Fruit fly (Drosophila melanogaster) whole organism, embryonic: ENCODE measurements around the gene NijB.

Source experiments
- Awh ChIP-seq: fragments of 200-800 bp; sonication (Bioruptor generic); IDR thresholded peaks from 2 replicates; pipeline ENCODE4, ENCODE4 v1.3.6; 2022; ENCODE audit warnings: missing biosample characterization, missing genetic modification characterization
- Blimp-1 ChIP-seq: fragments of 200-800 bp; sonication (Bioruptor generic); optimal IDR thresholded peaks from 3 replicates; lab custom pipeline; 2018; ENCODE audit warnings: missing biosample characterization, missing genetic modification characterization, mild to moderate bottlenecking, moderate library complexity, missing genetic modification reagents
- CG10267 ChIP-seq: fragments of 200-800 bp; sonication (Bioruptor generic); optimal IDR thresholded peaks from 2 replicates; lab custom pipeline; 2018; ENCODE audit warnings: missing biosample characterization, mild to moderate bottlenecking, missing genetic modification characterization, moderate library complexity
- CG11504 ChIP-seq: fragments of 200-800 bp; sonication (Bioruptor generic); optimal IDR thresholded peaks from 3 replicates; lab custom pipeline; 2019; ENCODE audit warnings: missing biosample characterization, mild to moderate bottlenecking, missing genetic modification characterization, moderate library complexity
- CG11696 ChIP-seq: fragments of 200-800 bp; sonication (Bioruptor generic); IDR thresholded peaks from 2 replicates; pipeline ENCODE4 v1.3.6; 2022; ENCODE audit warnings: missing biosample characterization, missing genetic modification characterization
- CG1233 ChIP-seq: fragments of 200-800 bp; sonication (Bioruptor generic); optimal IDR thresholded peaks from 4 replicates; lab custom pipeline; 2018; ENCODE audit warnings: missing biosample characterization, mild to moderate bottlenecking, missing genetic modification characterization
- CG12942 ChIP-seq: fragments of 200-800 bp; sonication (Bioruptor generic); optimal IDR thresholded peaks from 3 replicates; lab custom pipeline; 2016; ENCODE audit warnings: missing biosample characterization, missing genetic modification characterization
- CG14014 ChIP-seq: fragments of 200-800 bp; sonication (Bioruptor generic); IDR thresholded peaks from 2 replicates; pipeline ENCODE4 v1.3.6; 2022; ENCODE audit warnings: missing biosample characterization, missing genetic modification characterization
- CG18262 ChIP-seq: fragments of 200-800 bp; optimal IDR thresholded peaks from 3 replicates; lab custom pipeline; 2019; ENCODE audit warnings: missing biosample characterization, mild to moderate bottlenecking, missing genetic modification characterization, moderate library complexity
- CG1832 ChIP-seq: fragments of 200-800 bp; sonication (Bioruptor generic); optimal IDR thresholded peaks from 2 replicates; lab custom pipeline; 2017; ENCODE audit warnings: missing biosample characterization, mild to moderate bottlenecking, missing genetic modification characterization, inconsistent platforms
- CG18599 ChIP-seq: fragments of 200-800 bp; sonication (Bioruptor generic); optimal IDR thresholded peaks from 3 replicates; lab custom pipeline; 2017; ENCODE audit warnings: missing biosample characterization, missing genetic modification characterization, mild to moderate bottlenecking, moderate library complexity, missing genetic modification reagents
- CG32772 ChIP-seq: fragments of 200-800 bp; sonication (Bioruptor generic); IDR thresholded peaks from 2 replicates; pipeline ENCODE4 v1.3.6; 2022; ENCODE audit warnings: missing biosample characterization, missing genetic modification characterization
- CG7745 ChIP-seq: fragments of 200-800 bp; sonication (Bioruptor generic); optimal IDR thresholded peaks from 2 replicates; lab custom pipeline; 2018; ENCODE audit warnings: missing biosample characterization, mild to moderate bottlenecking, missing genetic modification characterization, moderate library complexity
- CG7987 ChIP-seq: fragments of 200-800 bp; sonication (Bioruptor generic); optimal IDR thresholded peaks from 2 replicates; lab custom pipeline; 2018; ENCODE audit warnings: missing biosample characterization, mild to moderate bottlenecking, missing genetic modification characterization, moderate library complexity
- CG8089 ChIP-seq: fragments of 200-800 bp; sonication (Bioruptor generic); optimal IDR thresholded peaks from 3 replicates; lab custom pipeline; 2016; ENCODE audit warnings: missing biosample characterization, missing genetic modification characterization
- CG8478 ChIP-seq: fragments of >200 bp; optimal IDR thresholded peaks from 2 replicates; lab custom pipeline; 2018
- CG8924 ChIP-seq: fragments of 200-800 bp; optimal IDR thresholded peaks from 3 replicates; lab custom pipeline; 2019; ENCODE audit warnings: missing biosample characterization, mild to moderate bottlenecking, missing genetic modification characterization, moderate library complexity
- CG9215 ChIP-seq: fragments of 200-800 bp; sonication (Bioruptor generic); IDR thresholded peaks from 2 replicates; pipeline ENCODE4 v1.3.6; 2022; ENCODE audit warnings: missing biosample characterization, missing genetic modification characterization
- CTCF ChIP-seq: fragments of 200-800 bp; sonication (Bioruptor generic); optimal IDR thresholded peaks from 2 replicates; lab custom pipeline; 2017; ENCODE audit warnings: missing biosample characterization, mild to moderate bottlenecking, missing genetic modification characterization, moderate library complexity
- CoRest ChIP-seq: fragments of 200-800 bp; sonication (Bioruptor generic); optimal IDR thresholded peaks from 3 replicates; lab custom pipeline; 2018; ENCODE audit warnings: missing biosample characterization, mild to moderate bottlenecking, missing genetic modification characterization, moderate library complexity
- CrebB ChIP-seq: fragments of 200-800 bp; sonication (Bioruptor generic); optimal IDR thresholded peaks from 3 replicates; lab custom pipeline; 2018; ENCODE audit warnings: missing biosample characterization, mild to moderate bottlenecking, missing genetic modification characterization
- Dip3 ChIP-seq: fragments of 200-800 bp; sonication (Bioruptor generic); optimal IDR thresholded peaks from 3 replicates; lab custom pipeline; 2016; ENCODE audit warnings: missing biosample characterization, missing genetic modification characterization
- Dll ChIP-seq: fragments of 200-800 bp; sonication (Bioruptor generic); IDR thresholded peaks from 4 replicates; pipeline ENCODE4 v1.3.6; 2022; ENCODE audit warnings: missing biosample characterization, missing genetic modification characterization; ENCODE audit not compliant: partially characterized antibody
- Dref ChIP-seq: fragments of 200-800 bp; sonication (Bioruptor generic); IDR thresholded peaks from 2 replicates; pipeline ENCODE4 v1.3.6; 2022; ENCODE audit warnings: missing biosample characterization, missing genetic modification characterization
- GATAe ChIP-seq: fragments of 200-800 bp; sonication (Bioruptor generic); conservative IDR thresholded peaks from 2 replicates; pipeline ENCODE4 v1.3.6; 2022; ENCODE audit warnings: missing biosample characterization, missing genetic modification characterization
- Hsf ChIP-seq: fragments of 200-800 bp; sonication (Bioruptor generic); optimal IDR thresholded peaks from 3 replicates; lab custom pipeline; 2016; ENCODE audit warnings: missing biosample characterization, missing genetic modification characterization
- Jarid2 ChIP-seq: fragments of 200-800 bp; sonication (Bioruptor generic); optimal IDR thresholded peaks from 3 replicates; lab custom pipeline; 2017; ENCODE audit warnings: mild to moderate bottlenecking, missing biosample characterization, missing genetic modification reagents, missing genetic modification characterization
- Kr ChIP-seq: fragments of 200-800 bp; sonication (Bioruptor generic); optimal IDR thresholded peaks from 2 replicates; lab custom pipeline; 2017; ENCODE audit warnings: missing biosample characterization, mild to moderate bottlenecking, missing genetic modification characterization
- Med ChIP-seq: fragments of 200-800 bp; sonication (Bioruptor generic); peaks from one replicate; lab custom pipeline; 2016; ENCODE audit warnings: missing biosample characterization, missing genetic modification characterization, mild to moderate bottlenecking, inconsistent platforms, moderate library complexity
- Ravus ChIP-seq: fragments of 200-800 bp; sonication (Bioruptor generic); IDR thresholded peaks from 2 replicates; pipeline ENCODE4 v1.3.6; 2022; ENCODE audit warnings: missing biosample characterization, missing genetic modification characterization
- ab ChIP-seq: fragments of 200-800 bp; sonication (Bioruptor generic); optimal IDR thresholded peaks from 2 replicates; lab custom pipeline; 2016; ENCODE audit warnings: missing biosample characterization, missing genetic modification characterization
- br ChIP-seq: fragments of >200 bp; optimal IDR thresholded peaks from 2 replicates; lab custom pipeline; 2017
- cato ChIP-seq: fragments of 200-800 bp; sonication (Bioruptor generic); optimal IDR thresholded peaks from 2 replicates; lab custom pipeline; 2016; ENCODE audit warnings: missing biosample characterization, missing genetic modification characterization, borderline replicate concordance
- chm ChIP-seq: fragments of 200-800 bp; sonication (Bioruptor generic); IDR thresholded peaks from 2 replicates; pipeline ENCODE4 v1.3.6; 2022; ENCODE audit warnings: missing biosample characterization, missing genetic modification characterization
- dan ChIP-seq: fragments of 200-800 bp; sonication (Bioruptor generic); IDR thresholded peaks from 2 replicates; pipeline ENCODE4 v1.3.6; 2022; ENCODE audit warnings: missing biosample characterization, missing genetic modification characterization
- dimm ChIP-seq: fragments of 200-800 bp; sonication (Bioruptor generic); IDR thresholded peaks from 2 replicates; pipeline ENCODE4 v1.3.6; 2022; ENCODE audit warnings: missing biosample characterization, missing genetic modification characterization
- esg ChIP-seq: fragments of 200-800 bp; sonication (Bioruptor generic); conservative IDR thresholded peaks from 2 replicates; pipeline ENCODE4 v1.3.6; 2022; ENCODE audit warnings: missing biosample characterization, missing genetic modification characterization
- ftz-f1 ChIP-seq: fragments of 200-800 bp; sonication (Bioruptor generic); optimal IDR thresholded peaks from 2 replicates; lab custom pipeline; 2016; ENCODE audit warnings: missing biosample characterization, missing genetic modification characterization
- gro ChIP-seq: fragments of 200-800 bp; sonication (Bioruptor generic); optimal IDR thresholded peaks from 2 replicates; lab custom pipeline; 2016; ENCODE audit warnings: missing biosample characterization, missing genetic modification characterization
- gsb ChIP-seq: fragments of 200-800 bp; sonication (Bioruptor generic); IDR thresholded peaks from 2 replicates; pipeline ENCODE4 v1.3.6; 2022; ENCODE audit warnings: missing biosample characterization, missing genetic modification characterization
- inv ChIP-seq: fragments of 200-800 bp; sonication (Bioruptor generic); IDR thresholded peaks from 2 replicates; pipeline ENCODE4 v1.3.6; 2022; ENCODE audit warnings: missing biosample characterization, missing genetic modification characterization; ENCODE audit not compliant: partially characterized antibody
- lab ChIP-seq: fragments of 200-800 bp; sonication (Bioruptor generic); optimal IDR thresholded peaks from 3 replicates; lab custom pipeline; 2017; ENCODE audit warnings: missing biosample characterization, missing genetic modification characterization, mild to moderate bottlenecking, moderate library complexity, missing genetic modification reagents
- lilli ChIP-seq: fragments of 200-800 bp; sonication (Bioruptor generic); optimal IDR thresholded peaks from 3 replicates; lab custom pipeline; 2016; ENCODE audit warnings: missing biosample characterization, missing genetic modification characterization
- pan ChIP-seq, 4 experiments: fragments of >200 bp in 3 of 4; fragments of 200-800 bp in 1 of 4; sonication (Bioruptor generic) in 1 of 4; optimal IDR thresholded peaks in 3 of 4; IDR thresholded peaks in 1 of 4; 2 replicates each; pipeline versions ENCODE4 v1.3.6 to Lab custom; 2017 to 2022; ENCODE audit warnings: missing biosample characterization in 2 of 4, missing genetic modification characterization in 2 of 4, mixed read lengths in 1 of 4
- phol ChIP-seq: fragments of 200-800 bp; sonication (Bioruptor generic); optimal IDR thresholded peaks from 3 replicates; lab custom pipeline; 2018; ENCODE audit warnings: missing biosample characterization, mild to moderate bottlenecking, missing genetic modification characterization, moderate library complexity
- salm ChIP-seq: fragments of 200-800 bp; sonication (Bioruptor generic); optimal IDR thresholded peaks from 2 replicates; lab custom pipeline; 2018; ENCODE audit warnings: missing biosample characterization, mild to moderate bottlenecking, missing genetic modification characterization
- sd ChIP-seq: fragments of 200-800 bp; sonication (Bioruptor generic); optimal IDR thresholded peaks from 3 replicates; lab custom pipeline; 2018; ENCODE audit warnings: missing biosample characterization, mild to moderate bottlenecking, missing genetic modification characterization, moderate library complexity
- ssp ChIP-seq: fragments of 200-800 bp; sonication (Bioruptor generic); IDR thresholded peaks from 2 replicates; pipeline ENCODE4 v1.3.6; 2022; ENCODE audit warnings: missing biosample characterization, missing genetic modification characterization
- tgo ChIP-seq: fragments of 200-800 bp; sonication (Bioruptor generic); IDR thresholded peaks from 3 replicates; pipeline ENCODE4 v1.3.6; 2022; ENCODE audit warnings: missing biosample characterization, missing genetic modification characterization
- twi ChIP-seq: fragments of 200-800 bp; optimal IDR thresholded peaks from 2 replicates; lab custom pipeline; 2019; ENCODE audit warnings: missing biosample characterization, mild to moderate bottlenecking, missing genetic modification characterization, moderate library complexity
- vfl ChIP-seq: fragments of 200-800 bp; sonication (Bioruptor generic); optimal IDR thresholded peaks from 2 replicates; lab custom pipeline; 2016; ENCODE audit warnings: missing biosample characterization, missing genetic modification characterization

The NijB gene

DNA sequence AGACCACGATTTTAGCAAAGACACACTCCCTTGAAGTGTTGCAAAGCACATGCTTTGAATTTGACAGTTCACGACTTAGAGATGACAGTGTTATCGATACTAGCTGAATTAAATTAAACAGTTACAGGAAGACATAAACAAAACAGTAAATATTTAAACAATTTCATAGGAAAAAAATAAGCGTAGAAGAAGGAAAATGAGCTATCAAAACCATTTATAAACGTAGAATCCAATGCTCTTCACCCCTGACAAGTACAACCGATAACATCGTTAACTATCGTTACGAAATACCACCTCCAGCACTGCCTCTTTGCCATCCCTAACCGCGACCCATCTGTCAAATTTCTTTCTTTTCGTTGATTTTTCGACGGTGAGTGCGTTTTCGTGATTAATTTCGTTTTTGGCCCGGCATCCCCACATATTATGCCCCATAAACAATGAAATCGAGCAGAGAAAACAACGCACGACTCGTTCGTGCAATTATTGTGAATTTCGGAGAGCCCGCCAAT is 6.6 kb downstream of the NijB start, which contains the start of gene RpL26 (continued):
- peak; percentile 61 for TF ChIP-seq cato
- TF ChIP-seq chm (GFP tag; lab: Robert Waterston, UW), result no peak
- TF ChIP-seq Hsf (GFP tag; lab: Kevin White, UChicago), result peak; percentile 89
- TF ChIP-seq ab (GFP tag; lab: Kevin White, UChicago), result peak; percentile 14
- peak; percentile 77 for TF ChIP-seq twi (tag; lab: Kevin White, UChicago)
- no peak for TF ChIP-seq CG8478 (lab: Kevin White, UChicago)
- TF ChIP-seq lilli (GFP tag; lab: Kevin White, UChicago), result peak; percentile 84
- peak; percentile 71 for TF ChIP-seq CG8924
- peak; percentile 81 for TF ChIP-seq CG8089
- peak; percentile 95 for TF ChIP-seq Med (GFP tag; lab: Kevin White, UChicago)
- no peak for TF ChIP-seq CG11696 (GFP tag; lab: Robert Waterston, UW)
- no peak for TF ChIP-seq Kr (GFP tag; lab: Kevin White, UChicago)
- no peak for TF ChIP-seq lab
- TF ChIP-seq br (lab: Kevin White, UChicago), result no peak
- peak; percentile 46; the same call in 1 of the 2 replicates for TF ChIP-seq CG14014 (GFP tag; lab: Robert Waterston, UW)
- TF ChIP-seq ftz-f1 (GFP tag; lab: Kevin White, UChicago), result no peak
- TF ChIP-seq dimm (GFP tag; lab: Robert Waterston, UW), result no peak
- peak; percentile 50 for TF ChIP-seq CG32772 (GFP tag; lab: Robert Waterston, UW)
- no peak for TF ChIP-seq Jarid2 (GFP tag; lab: Kevin White, UChicago)
- no peak for TF ChIP-seq CG7745 (tag; lab: Kevin White, UChicago)
- TF ChIP-seq Dref, result peak; percentile 58
- peak; percentile 48 for TF ChIP-seq CG1233
- no peak for TF ChIP-seq gsb
- TF ChIP-seq esg, result peak; percentile 66
- peak; percentile 90 for TF ChIP-seq CoRest (tag; lab: Kevin White, UChicago)
- no peak for TF ChIP-seq dan
- TF ChIP-seq ssp, result peak; percentile 68
- peak; percentile 71 for TF ChIP-seq CG12942 (GFP tag; lab: Kevin White, UChicago)
- peak; percentile 61 for TF ChIP-seq CrebB
- peak; percentile 77 for TF ChIP-seq gro (GFP tag; lab: Kevin White, UChicago)
- TF ChIP-seq Awh, result no peak
- TF ChIP-seq Dll, result peak; percentile 98
- peak; percentile 80 for TF ChIP-seq phol (tag; lab: Kevin White, UChicago)
- TF ChIP-seq CG7987 (GFP tag; lab: Kevin White, UChicago), result peak; percentile 66
- TF ChIP-seq CTCF, result no peak
- peak; percentile 78 for TF ChIP-seq Dip3 (GFP tag; lab: Kevin White, UChicago)
- peak; percentile 93 for TF ChIP-seq CG10267
- no peak for TF ChIP-seq Ravus (GFP tag; lab: Robert Waterston, UW)
- TF ChIP-seq pan (optimal IDR thresholded peaks at IDR 0.05; lab: Kevin White, UChicago), result no peak
- TF ChIP-seq pan (GFP tag; optimal IDR thresholded peaks at IDR 0.05 in 1 of 2, IDR thresholded peaks at IDR 0.05 in 1 of 2), result peak in 1 of 2 experiments; percentile 52
- TF ChIP-seq CG1832, result no peak
- TF ChIP-seq GATAe (GFP tag; lab: Robert Waterston, UW), result peak; percentile 67
- peak; percentile 98 for TF ChIP-seq inv (GFP tag; lab: Robert Waterston, UW)
- no peak for TF ChIP-seq sd (tag; lab: Kevin White, UChicago)
- peak; percentile 60 for TF ChIP-seq CG18262
- peak; percentile 78 for TF ChIP-seq vfl (GFP tag; lab: Kevin White, UChicago)
- no peak for TF ChIP-seq salm (tag; lab: Kevin White, UChicago)
- TF ChIP-seq CG9215 (GFP tag; lab: Robert Waterston, UW), result peak; percentile 85
- TF ChIP-seq Blimp-1 (GFP tag; lab: Kevin White, UChicago), result no peak
- no peak; the same call in 2 of the 3 replicates for TF ChIP-seq tgo (GFP tag; lab: Robert Waterston, UW)
- TF ChIP-seq CG18599 (GFP tag; lab: Kevin White, UChicago), result no peak
- TF ChIP-seq CG11504 (tag; lab: Kevin White, UChicago), result no peak
